Fruit fly (Drosophila melanogaster) whole organism, embryonic: ENCODE results near the gene Cyp4d20.
A peak's percentile ranks its signal among the peaks of the same experiment; 100 is the strongest.

Experiments
- CG14667 ChIP-seq: fragments of 200-800 bp; sonication (Bioruptor generic); IDR thresholded peaks from 2 replicates; pipeline ENCODE4 v1.3.6; 2022; ENCODE audit warnings: missing biosample characterization, missing genetic modification characterization
- CG1647 ChIP-seq: fragments of 200-800 bp; sonication (Bioruptor generic); optimal IDR thresholded peaks from 3 replicates; lab custom pipeline; 2016; ENCODE audit warnings: missing biosample characterization, missing genetic modification characterization
- CG16863 ChIP-seq: fragments of 200-800 bp; sonication (Bioruptor generic); optimal IDR thresholded peaks from 3 replicates; lab custom pipeline; 2016; ENCODE audit warnings: missing biosample characterization, missing genetic modification characterization
- CG17186 ChIP-seq: fragments of 200-800 bp; sonication (Bioruptor generic); optimal IDR thresholded peaks from 3 replicates; lab custom pipeline; 2017; ENCODE audit warnings: missing biosample characterization, missing genetic modification reagents, missing genetic modification characterization
- CG17328 ChIP-seq: fragments of 200-800 bp; sonication (Bioruptor generic); IDR thresholded peaks from 2 replicates; pipeline ENCODE4 v1.3.6; 2022; ENCODE audit warnings: missing biosample characterization, missing genetic modification characterization
- CG18599 ChIP-seq: fragments of 200-800 bp; sonication (Bioruptor generic); optimal IDR thresholded peaks from 3 replicates; lab custom pipeline; 2017; ENCODE audit warnings: missing biosample characterization, missing genetic modification characterization, mild to moderate bottlenecking, moderate library complexity, missing genetic modification reagents
- CG2875 ChIP-seq: fragments of 200-800 bp; sonication (Bioruptor generic); optimal IDR thresholded peaks from 2 replicates; lab custom pipeline; 2017; ENCODE audit warnings: missing biosample characterization, mild to moderate bottlenecking, missing genetic modification characterization, missing genetic modification reagents
- CG3995 ChIP-seq: fragments of 200-800 bp; sonication (Bioruptor generic); optimal IDR thresholded peaks from 3 replicates; lab custom pipeline; 2016; ENCODE audit warnings: missing biosample characterization, missing genetic modification characterization
- CG5245 ChIP-seq: fragments of 200-800 bp; sonication (Bioruptor generic); optimal IDR thresholded peaks from 3 replicates; lab custom pipeline; 2016; ENCODE audit warnings: missing biosample characterization, missing genetic modification characterization
- CG7786 ChIP-seq: fragments of 200-800 bp; sonication (Bioruptor generic); optimal IDR thresholded peaks from 2 replicates; lab custom pipeline; 2016; ENCODE audit warnings: missing biosample characterization, missing genetic modification characterization
- CG8281 ChIP-seq: fragments of 200-800 bp; sonication (Bioruptor generic); optimal IDR thresholded peaks from 2 replicates; lab custom pipeline; 2018; ENCODE audit warnings: missing biosample characterization, mild to moderate bottlenecking, missing genetic modification characterization, moderate library complexity
- CG9609 ChIP-seq: fragments of 200-800 bp; sonication (Bioruptor generic); optimal IDR thresholded peaks from 3 replicates; lab custom pipeline; 2016; ENCODE audit warnings: missing biosample characterization, missing genetic modification characterization
- CG9932 ChIP-seq: fragments of 200-800 bp; sonication (Bioruptor generic); IDR thresholded peaks from 2 replicates; pipeline ENCODE4 v1.3.6; 2022; ENCODE audit warnings: missing biosample characterization, missing genetic modification characterization
- CHES-1-like ChIP-seq: fragments of 200-800 bp; sonication (Bioruptor generic); optimal IDR thresholded peaks from 2 replicates; lab custom pipeline; 2016; ENCODE audit warnings: missing biosample characterization, missing genetic modification characterization
- Chrac-16 ChIP-seq: fragments of 200-800 bp; sonication (Bioruptor generic); optimal IDR thresholded peaks from 3 replicates; lab custom pipeline; 2016; ENCODE audit warnings: missing biosample characterization, missing genetic modification characterization
- Dll ChIP-seq: fragments of 200-800 bp; sonication (Bioruptor generic); IDR thresholded peaks from 4 replicates; pipeline ENCODE4 v1.3.6; 2022; ENCODE audit warnings: missing biosample characterization, missing genetic modification characterization; ENCODE audit not compliant: partially characterized antibody
- Doc2 ChIP-seq: fragments of 200-800 bp; sonication (Bioruptor generic); IDR thresholded peaks from 2 replicates; pipeline ENCODE4 v1.3.6; 2022; ENCODE audit warnings: missing biosample characterization, missing genetic modification characterization
- E2f1 ChIP-seq: fragments of 200-800 bp; sonication (Bioruptor generic); IDR thresholded peaks from 2 replicates; pipeline ENCODE4 v1.3.6; 2022; ENCODE audit warnings: missing biosample characterization, missing genetic modification characterization
- Ets97D ChIP-seq: fragments of 200-800 bp; sonication (Bioruptor generic); optimal IDR thresholded peaks from 3 replicates; lab custom pipeline; 2016; ENCODE audit warnings: missing biosample characterization, missing genetic modification characterization
- Gug ChIP-seq: fragments of 200-800 bp; sonication (Bioruptor generic); IDR thresholded peaks from 4 replicates; pipeline ENCODE4 v1.3.6; 2022; ENCODE audit warnings: missing biosample characterization, missing genetic modification characterization
- MBD-R2 ChIP-seq: fragments of 200-800 bp; sonication (Bioruptor generic); IDR thresholded peaks from 2 replicates; pipeline ENCODE4 v1.3.6; 2022; ENCODE audit warnings: missing biosample characterization, missing genetic modification characterization
- Nf-YB ChIP-seq: fragments of 200-800 bp; sonication (Bioruptor generic); optimal IDR thresholded peaks from 3 replicates; lab custom pipeline; 2019; ENCODE audit warnings: missing biosample characterization, mild to moderate bottlenecking, missing genetic modification characterization, moderate library complexity
- Ptx1 ChIP-seq: fragments of 200-800 bp; sonication (Bioruptor generic); IDR thresholded peaks from 2 replicates; pipeline ENCODE4 v1.3.6; 2022; ENCODE audit warnings: missing biosample characterization, missing genetic modification characterization
- Scr ChIP-seq: fragments of 200-800 bp; sonication (Bioruptor generic); IDR thresholded peaks from 2 replicates; pipeline ENCODE4 v1.3.6; 2022; ENCODE audit warnings: missing biosample characterization, missing genetic modification characterization; ENCODE audit not compliant: partially characterized antibody
- Sin3A ChIP-seq: fragments of >200 bp; optimal IDR thresholded peaks from 2 replicates; lab custom pipeline; 2018
- Sox100B ChIP-seq: fragments of 200-800 bp; sonication (Bioruptor generic); optimal IDR thresholded peaks from 3 replicates; lab custom pipeline; 2018; ENCODE audit warnings: missing biosample characterization, mild to moderate bottlenecking, missing genetic modification characterization
- Sox102F ChIP-seq: fragments of 200-800 bp; sonication (Bioruptor generic); optimal IDR thresholded peaks from 2 replicates; lab custom pipeline; 2018; ENCODE audit warnings: missing biosample characterization, mild to moderate bottlenecking, missing genetic modification characterization, moderate library complexity
- Sry-β ChIP-seq: fragments of 200-800 bp; sonication (Bioruptor generic); optimal IDR thresholded peaks from 2 replicates; lab custom pipeline; 2018; ENCODE audit warnings: missing biosample characterization, mild to moderate bottlenecking, missing genetic modification characterization, moderate library complexity
- ac ChIP-seq: fragments of 200-800 bp; sonication (Bioruptor generic); optimal IDR thresholded peaks from 3 replicates; lab custom pipeline; 2017; ENCODE audit warnings: missing biosample characterization, mild to moderate bottlenecking, missing genetic modification characterization
- bab2 ChIP-seq: fragments of 200-800 bp; sonication (Bioruptor generic); optimal IDR thresholded peaks from 2 replicates; lab custom pipeline; 2016; ENCODE audit warnings: missing biosample characterization, missing genetic modification characterization
- cad ChIP-seq: fragments of >200 bp; optimal IDR thresholded peaks from 2 replicates; lab custom pipeline; 2017; ENCODE audit warnings: missing biosample characterization, missing genetic modification characterization
- chif ChIP-seq, 2 experiments: fragments of 200-800 bp; sonication (Bioruptor generic); optimal IDR thresholded peaks; 3 replicates each; lab custom pipeline; 2016; ENCODE audit warnings: missing biosample characterization in 2 of 2, missing genetic modification characterization in 2 of 2
- da ChIP-seq: fragments of 200-800 bp; sonication (Bioruptor generic); optimal IDR thresholded peaks from 2 replicates; lab custom pipeline; 2016; ENCODE audit warnings: missing biosample characterization, missing genetic modification characterization
- ems ChIP-seq: fragments of 200-800 bp; sonication (Bioruptor generic); optimal IDR thresholded peaks from 3 replicates; lab custom pipeline; 2016; ENCODE audit warnings: missing biosample characterization, missing genetic modification characterization
- insv ChIP-seq, 2 experiments: fragments of 200-800 bp; sonication (Bioruptor generic); optimal IDR thresholded peaks; 3 replicates each; lab custom pipeline; 2016 to 2018; ENCODE audit warnings: missing biosample characterization in 2 of 2, missing genetic modification characterization in 2 of 2
- lola ChIP-seq, 3 experiments: fragments of >200 bp in 2 of 3; fragments of 200-800 bp in 1 of 3; sonication (Bioruptor generic) in 1 of 3; optimal IDR thresholded peaks; 2 replicates each; lab custom pipeline; 2017 to 2019; ENCODE audit warnings: missing biosample characterization in 3 of 3, missing genetic modification characterization in 3 of 3, mild to moderate bottlenecking in 1 of 3, moderate library complexity in 1 of 3
- mld ChIP-seq: fragments of 200-800 bp; sonication (Bioruptor generic); IDR thresholded peaks from 3 replicates; pipeline ENCODE4 v1.3.6; 2022; ENCODE audit warnings: missing biosample characterization, missing genetic modification characterization; ENCODE audit not compliant: partially characterized antibody
- nerfin-1 ChIP-seq: fragments of 200-800 bp; sonication (Bioruptor generic); optimal IDR thresholded peaks from 3 replicates; lab custom pipeline; 2019; ENCODE audit warnings: missing biosample characterization, mild to moderate bottlenecking, missing genetic modification characterization, moderate library complexity
- nmo ChIP-seq: fragments of 200-800 bp; sonication (Bioruptor generic); optimal IDR thresholded peaks from 2 replicates; lab custom pipeline; 2018; ENCODE audit warnings: missing biosample characterization, mild to moderate bottlenecking, missing genetic modification characterization, moderate library complexity
- peb ChIP-seq: fragments of 200-800 bp; sonication (Bioruptor generic); IDR thresholded peaks from 2 replicates; pipeline ENCODE4 v1.3.6; 2022; ENCODE audit warnings: missing biosample characterization, missing genetic modification characterization
- rib ChIP-seq: fragments of 200-800 bp; sonication (Bioruptor generic); IDR thresholded peaks from 2 replicates; pipeline ENCODE4 v1.3.6; 2022; ENCODE audit warnings: missing biosample characterization, missing genetic modification characterization
- schlank ChIP-seq: fragments of 200-800 bp; sonication (Bioruptor generic); optimal IDR thresholded peaks from 2 replicates; lab custom pipeline; 2018; ENCODE audit warnings: missing biosample characterization, mild to moderate bottlenecking, missing genetic modification characterization
- sens ChIP-seq: fragments of 200-800 bp; sonication (Bioruptor generic); peaks from one replicate; lab custom pipeline; 2016; ENCODE audit warnings: missing biosample characterization, missing genetic modification characterization
- sens-2 ChIP-seq: fragments of 200-800 bp; sonication (Bioruptor generic); IDR thresholded peaks from 2 replicates; pipeline ENCODE4 v1.3.6; 2022; ENCODE audit warnings: missing biosample characterization, missing genetic modification characterization
- seq ChIP-seq: fragments of 200-800 bp; sonication (Bioruptor generic); IDR thresholded peaks from 2 replicates; pipeline ENCODE4 v1.3.6; 2022; ENCODE audit warnings: missing biosample characterization, missing genetic modification characterization
- slbo ChIP-seq: fragments of 200-800 bp; sonication (Bioruptor generic); IDR thresholded peaks from 2 replicates; pipeline ENCODE4 v1.3.6; 2022; ENCODE audit warnings: missing biosample characterization, missing genetic modification characterization
- sr ChIP-seq: fragments of 200-800 bp; sonication (Bioruptor generic); IDR thresholded peaks from 3 replicates; pipeline ENCODE4 v1.3.6; 2022; ENCODE audit warnings: missing biosample characterization, missing genetic modification characterization
- toy ChIP-seq: fragments of 200-800 bp; sonication (Bioruptor generic); IDR thresholded peaks from 2 replicates; pipeline ENCODE4 v1.3.6; 2022; ENCODE audit warnings: missing biosample characterization, missing genetic modification characterization
- trem ChIP-seq: fragments of 200-800 bp; optimal IDR thresholded peaks from 3 replicates; lab custom pipeline; 2019; ENCODE audit warnings: missing biosample characterization, mild to moderate bottlenecking, missing genetic modification characterization, moderate library complexity
- ttk ChIP-seq: fragments of 200-800 bp; sonication (Bioruptor generic); IDR thresholded peaks from 2 replicates; pipeline ENCODE4 v2.1.2; 2022; ENCODE audit warnings: missing biosample characterization, missing genetic modification characterization

Gene Cyp4d20

DNA sequence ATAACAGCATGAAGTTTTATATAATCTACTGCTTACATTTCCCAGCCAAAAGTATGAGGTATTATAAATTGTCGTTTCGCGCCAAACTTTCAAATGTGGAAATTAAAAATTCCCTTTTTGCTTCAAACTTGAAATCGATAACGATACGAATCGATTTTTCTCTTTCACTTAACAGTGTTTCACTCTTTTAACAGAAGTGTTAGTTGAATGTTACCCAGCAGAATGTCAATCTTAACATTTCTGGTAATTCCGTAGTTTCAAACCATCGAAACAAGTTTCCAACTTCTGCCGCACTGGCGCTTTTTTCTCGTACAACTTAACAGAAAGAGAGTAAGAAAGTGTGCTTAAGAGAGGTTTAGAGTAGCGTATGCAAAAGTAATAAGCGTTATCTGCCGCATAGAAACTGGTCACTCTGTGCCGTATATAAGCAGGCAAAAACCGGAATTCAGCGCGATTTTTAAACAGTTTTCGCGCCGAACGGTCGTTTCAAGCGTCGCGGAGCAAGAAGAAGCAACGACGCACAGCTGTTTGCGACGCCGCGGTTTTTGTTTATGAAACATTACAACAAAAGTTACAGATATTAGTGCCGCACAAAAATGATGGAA is 11.7 kb downstream of the Cyp4d20 start (continued):
- peak in 1 of 3 experiments; percentile 5 for TF ChIP-seq lola (GFP tag; optimal IDR thresholded peaks at IDR 0.05; lab: Kevin White, UChicago)
- peak; percentile 71 for TF ChIP-seq CG17186 (GFP tag; lab: Kevin White, UChicago)
- no peak for TF ChIP-seq CG18599
- TF ChIP-seq E2f1 (GFP tag; lab: Robert Waterston, UW) = peak; percentile 60
- peak; percentile 20 for TF ChIP-seq sens (GFP tag; lab: Kevin White, UChicago)
- peak; percentile 88 for TF ChIP-seq trem (tag; lab: Kevin White, UChicago)
- TF ChIP-seq CG7786 (GFP tag; lab: Kevin White, UChicago) = peak; percentile 28
- peak; percentile 68; the same call in 3 of the 4 replicates for TF ChIP-seq Dll (GFP tag; lab: Robert Waterston, UW)
- peak; percentile 32 for TF ChIP-seq CG2875
- TF ChIP-seq Nf-YB (GFP tag; lab: Kevin White, UChicago) = peak; percentile 47
- no peak for TF ChIP-seq ems
- no peak for TF ChIP-seq CG1647 (GFP tag; lab: Kevin White, UChicago)
- no peak; the same call in 2 of the 3 replicates for TF ChIP-seq mld
- TF ChIP-seq chif (GFP tag; optimal IDR thresholded peaks at IDR 0.05; lab: Kevin White, UChicago) = peak in 1 of 2 experiments; percentile 8
- peak; percentile 49 for TF ChIP-seq ac
- no peak for TF ChIP-seq CG16863 (GFP tag; lab: Kevin White, UChicago)
- TF ChIP-seq bab2 (GFP tag; lab: Kevin White, UChicago) = no peak
- peak; percentile 51 for TF ChIP-seq nerfin-1 (tag; lab: Kevin White, UChicago)
- peak; percentile 27 for TF ChIP-seq CG5245
- TF ChIP-seq Chrac-16 = peak; percentile 29
- TF ChIP-seq Sox102F = no peak
- TF ChIP-seq Sin3A = peak; percentile 30
- no peak for TF ChIP-seq CG8281 (tag; lab: Kevin White, UChicago)
- 0 out of 2 replicates have a peak, but pooled peaks have one; percentile 20 for TF ChIP-seq MBD-R2 (GFP tag; lab: Robert Waterston, UW)
- TF ChIP-seq ttk (GFP tag; lab: Robert Waterston, UW) = no peak
- peak; percentile 44; the same call in 1 of the 2 replicates for TF ChIP-seq CG17328 (GFP tag; lab: Robert Waterston, UW)
- peak; percentile 38 for TF ChIP-seq da (GFP tag; lab: Kevin White, UChicago)
- TF ChIP-seq sr (GFP tag; lab: Robert Waterston, UW) = 0 out of 3 replicates have a peak, but pooled peaks have one; percentile 16
- peak; percentile 26 for TF ChIP-seq CG3995 (GFP tag; lab: Kevin White, UChicago)
- no peak for TF ChIP-seq cad (GFP tag; lab: Kevin White, UChicago)
- TF ChIP-seq Ptx1 (GFP tag; lab: Robert Waterston, UW) = 0 out of 2 replicates have a peak, but pooled peaks have one; percentile 9
- TF ChIP-seq Sox100B (GFP tag; lab: Kevin White, UChicago) = no peak
- peak; percentile 56 for TF ChIP-seq nmo (GFP tag; lab: Kevin White, UChicago)
- TF ChIP-seq Ets97D = peak; percentile 78
- TF ChIP-seq CG14667 (GFP tag; lab: Robert Waterston, UW) = 0 out of 2 replicates have a peak, but pooled peaks have one; percentile 9
- TF ChIP-seq sens-2 (GFP tag; lab: Robert Waterston, UW) = peak; percentile 42; the same call in 1 of the 2 replicates
- no peak for TF ChIP-seq toy (GFP tag; lab: Robert Waterston, UW)
- TF ChIP-seq CG9609 (GFP tag; lab: Kevin White, UChicago) = no peak
- no peak for TF ChIP-seq CG9932 (GFP tag; lab: Robert Waterston, UW)
- peak; percentile 62; the same call in 1 of the 2 replicates for TF ChIP-seq rib (GFP tag; lab: Robert Waterston, UW)
- no peak for TF ChIP-seq seq
- no peak for TF ChIP-seq peb (GFP tag; lab: Robert Waterston, UW)
- peak in 1 of 2 experiments; percentile 78 for TF ChIP-seq insv (GFP tag; optimal IDR thresholded peaks at IDR 0.05; lab: Kevin White, UChicago)
- TF ChIP-seq schlank (tag; lab: Kevin White, UChicago) = no peak
- no peak for TF ChIP-seq Doc2 (GFP tag; lab: Robert Waterston, UW)
- TF ChIP-seq Sry-β (GFP tag; lab: Kevin White, UChicago) = no peak
- TF ChIP-seq Scr (GFP tag; lab: Robert Waterston, UW) = peak; percentile 58; the same call in 1 of the 2 replicates
- TF ChIP-seq CHES-1-like (GFP tag; lab: Kevin White, UChicago) = peak; percentile 34
- TF ChIP-seq slbo (GFP tag; lab: Robert Waterston, UW) = peak; percentile 22; the same call in 1 of the 2 replicates
- 0 out of 4 replicates have a peak, but pooled peaks have one; percentile 8 for TF ChIP-seq Gug (GFP tag; lab: Robert Waterston, UW)
